Worm (Caenorhabditis elegans) whole organism, L4 larva: Measurements from ENCODE around the gene C16C8.14.

ENCODE experiments used
- D1046.2 ChIP-seq: fragments of 200-800 bp; sonication (Bioruptor generic); IDR thresholded peaks from 2 replicates; pipeline ENCODE4 v1.3.6; 2022; ENCODE audit warnings: missing genetic modification characterization, missing compliant biosample characterization
- aly-2 ChIP-seq: sonication (generic microtip); optimal IDR thresholded peaks from 2 replicates; lab custom pipeline; 2018; ENCODE audit warnings: missing biosample characterization, missing genetic modification characterization
- attf-4 ChIP-seq: sonication (generic microtip); optimal IDR thresholded peaks from 3 replicates; lab custom pipeline; 2017; ENCODE audit warnings: missing biosample characterization, missing genetic modification characterization
- cey-2 ChIP-seq: sonication (generic microtip); optimal IDR thresholded peaks from 3 replicates; lab custom pipeline; 2017; ENCODE audit warnings: missing genetic modification characterization, mild to moderate bottlenecking, missing compliant biosample characterization, antibody characterized with exemption, borderline replicate concordance; ENCODE audit not compliant: insufficient read depth
- ctbp-1 ChIP-seq: fragments of 200-800 bp; sonication (Bioruptor generic); IDR thresholded peaks from 2 replicates; pipeline ENCODE4 v1.3.6; 2022; ENCODE audit warnings: missing genetic modification reagents, missing genetic modification characterization, missing compliant biosample characterization
- dmd-9 ChIP-seq: fragments of 200-800 bp; sonication (Bioruptor generic); IDR thresholded peaks from 2 replicates; pipeline ENCODE4 v1.3.6; 2022; ENCODE audit warnings: missing genetic modification reagents, missing genetic modification characterization, missing compliant biosample characterization
- lin-29 ChIP-seq: fragments of 200-800 bp; sonication (Bioruptor generic); IDR thresholded peaks from 2 replicates; pipeline ENCODE4 v1.3.6; 2022; ENCODE audit warnings: missing genetic modification reagents, missing genetic modification characterization, missing compliant biosample characterization
- lin-39 ChIP-seq: fragments of 150-350 bp; optimal IDR thresholded peaks from 2 replicates; lab custom pipeline; 2014; ENCODE audit warnings: missing biosample characterization, missing genetic modification reagents, missing genetic modification characterization
- snpc-4 ChIP-seq: fragments of 150-350 bp; optimal IDR thresholded peaks from 2 replicates; lab custom pipeline; 2014; ENCODE audit warnings: missing biosample characterization, missing genetic modification characterization
- zfp-2 ChIP-seq: sonication (generic microtip); optimal IDR thresholded peaks from 2 replicates; lab custom pipeline; 2016; ENCODE audit warnings: mild to moderate bottlenecking, missing genetic modification characterization, missing compliant biosample characterization

ce11 chrII:3448776-3449280, 786 bp upstream of the C16C8.14 start, which contains the start of gene C16C8.25:
- TF ChIP-seq lin-39 (tag; lab: Kevin White, UChicago) = no peak
- no peak for TF ChIP-seq zfp-2 (tag; lab: Kevin White, UChicago)
- TF ChIP-seq D1046.2 (GFP tag; lab: Robert Waterston, UW) = no peak
- no peak for TF ChIP-seq aly-2 (tag; lab: Kevin White, UChicago)
- TF ChIP-seq ctbp-1 = no peak
- no peak for TF ChIP-seq cey-2 (tag; lab: Kevin White, UChicago)
- no peak for TF ChIP-seq snpc-4 (tag; lab: Kevin White, UChicago)
- no peak for TF ChIP-seq dmd-9 (GFP tag; lab: Robert Waterston, UW)
- TF ChIP-seq attf-4 (tag; lab: Kevin White, UChicago) = no peak
- TF ChIP-seq lin-29 (GFP tag; lab: Robert Waterston, UW) = no peak
